Fruit fly (Drosophila melanogaster): ENCODE measurements around the gene CG5888.

- TF ChIP-seq rgr (GFP tag; optimal IDR thresholded peaks at IDR 0.05) (peak; percentile 50), CG32264 (GFP tag; optimal IDR thresholded peaks at IDR 0.05) (no peak), Abd-B (GFP tag; optimal IDR thresholded peaks at IDR 0.05) (no peak), br (GFP tag; optimal IDR thresholded peaks at IDR 0.05) (no peak), foxo (GFP tag; optimal IDR thresholded peaks at IDR 0.05) (peak in 1 of 2 experiments; percentile 79), tai (GFP tag; optimal IDR thresholded peaks at IDR 0.05) (no peak), Jra (GFP tag; optimal IDR thresholded peaks at IDR 0.05) (no peak), fru (GFP tag; optimal IDR thresholded peaks at IDR 0.05) (peak; percentile 67), Hr78 (GFP tag; optimal IDR thresholded peaks at IDR 0.05) (no peak), CG9705 (GFP tag; optimal IDR thresholded peaks at IDR 0.05) (no peak)
These were observed at the start of gene CG5888 for dm6 chr2L:16448451-16449206.
